Fruit fly (Drosophila melanogaster): ENCODE results near the gene Skp2.

- TF ChIP-seq Lpt (GFP tag; optimal IDR thresholded peaks at IDR 0.05) (no peak), CG8119 (GFP tag; IDR thresholded peaks at IDR 0.05) (no peak), net (GFP tag; optimal IDR thresholded peaks at IDR 0.05) (no peak)
These were observed 3.5 kb downstream of the Skp2 start, which contains the start of gene CG9776 for dm6 chr3R:4333964-4334363.

Measured in whole organism, prepupa.